Fruit fly (Drosophila melanogaster) whole organism, prepupa: Measurements from ENCODE around the gene CAH5.
A peak's percentile ranks its signal among the peaks of the same experiment; 100 is the strongest.

Experiments
- CG3919 ChIP-seq: fragments of 200-800 bp; sonication (Bioruptor generic); optimal IDR thresholded peaks from 3 replicates; lab custom pipeline; 2016; ENCODE audit warnings: missing biosample characterization, missing genetic modification characterization
- esn ChIP-seq: fragments of 200-800 bp; sonication (Bioruptor generic); optimal IDR thresholded peaks from 2 replicates; lab custom pipeline; 2016; ENCODE audit warnings: missing biosample characterization, mild to moderate bottlenecking, missing genetic modification characterization, moderate library complexity

dm6 chr3R:31221337-31222047 lies 40.9 kb upstream of the CAH5 start:
- TF ChIP-seq CG3919 (GFP tag; lab: Kevin White, UChicago) (peak; percentile 29), esn (GFP tag; lab: Kevin White, UChicago) (no peak)
